Worm (Caenorhabditis elegans) whole organism, midembryonic: ENCODE results near the gene nhl-2.

ENCODE experiments used
- flt-1 ChIP-seq: fragments of 200-800 bp; sonication (Bioruptor generic); IDR thresholded peaks from 2 replicates; pipeline ENCODE4 v1.3.6; 2022; ENCODE audit warnings: missing genetic modification characterization, missing compliant biosample characterization
- klf-2 ChIP-seq: fragments of 200-800 bp; sonication (Bioruptor generic); conservative IDR thresholded peaks from 2 replicates; pipeline ENCODE4 v1.3.6; 2022; ENCODE audit warnings: missing genetic modification reagents, missing genetic modification characterization, missing compliant biosample characterization
- ref-1 ChIP-seq: fragments of 200-800 bp; sonication (Bioruptor generic); conservative IDR thresholded peaks from 2 replicates; pipeline ENCODE4 v1.3.6; 2022; ENCODE audit warnings: missing genetic modification reagents, missing genetic modification characterization, missing compliant biosample characterization
- tab-1 ChIP-seq: fragments of 200-800 bp; sonication (Bioruptor generic); IDR thresholded peaks from 2 replicates; pipeline ENCODE4 v1.3.6; 2022; ENCODE audit warnings: missing genetic modification characterization, missing compliant biosample characterization
- ztf-29 ChIP-seq: fragments of 200-800 bp; sonication (Bioruptor generic); IDR thresholded peaks from 2 replicates; pipeline ENCODE4 v1.3.6; 2022; ENCODE audit warnings: missing genetic modification reagents, missing genetic modification characterization, missing compliant biosample characterization

- TF ChIP-seq tab-1, result no peak
- no peak for TF ChIP-seq ztf-29 (GFP tag; lab: Robert Waterston, UW)
- no peak for TF ChIP-seq flt-1
- no peak for TF ChIP-seq ref-1
- no peak for TF ChIP-seq klf-2
Measured at ce11 chrIII:4905405-4905804, 6.5 kb upstream of the nhl-2 start, which contains the start of gene F26F4.8.
